Fruit fly (Drosophila melanogaster) whole organism, wandering third instar larva: ENCODE data around the gene CG31016.

Experiments
- CG9705 ChIP-seq: fragments of 200-800 bp; sonication (Bioruptor generic); optimal IDR thresholded peaks from 2 replicates; lab custom pipeline; 2018; ENCODE audit warnings: missing biosample characterization, mild to moderate bottlenecking, missing genetic modification characterization
- Dfd ChIP-seq: fragments of >200 bp; optimal IDR thresholded peaks from 2 replicates; lab custom pipeline; 2017; ENCODE audit warnings: missing biosample characterization, missing genetic modification characterization
- Hnf4 ChIP-seq: fragments of 200-800 bp; sonication (Bioruptor generic); optimal IDR thresholded peaks from 2 replicates; lab custom pipeline; 2016; ENCODE audit warnings: missing biosample characterization, mild to moderate bottlenecking, missing genetic modification characterization
- Hr78 ChIP-seq: fragments of >200 bp; optimal IDR thresholded peaks from 2 replicates; lab custom pipeline; 2017; ENCODE audit warnings: missing biosample characterization, missing genetic modification characterization
- Myc ChIP-seq: fragments of >200 bp; optimal IDR thresholded peaks from 2 replicates; lab custom pipeline; 2017
- N ChIP-seq: fragments of >200 bp; optimal IDR thresholded peaks from 2 replicates; lab custom pipeline; 2018; ENCODE audit warnings: missing biosample characterization, missing external identifiers, missing genetic modification characterization
- Rel ChIP-seq, 2 experiments: fragments of 200-800 bp; sonication (Bioruptor generic) in 1 of 2; optimal IDR thresholded peaks; 2 replicates in 1 of 2; 3 replicates in 1 of 2; lab custom pipeline; 2016 to 2019; ENCODE audit warnings: mild to moderate bottlenecking in 2 of 2, missing biosample characterization in 2 of 2, missing genetic modification characterization in 2 of 2, moderate library complexity in 1 of 2
- Vsx2 ChIP-seq: fragments of 200-300, 225-300 bp; sonication (Bioruptor generic); optimal IDR thresholded peaks from 2 replicates; lab custom pipeline; 2018; ENCODE audit warnings: missing biosample characterization, missing genetic modification characterization; ENCODE audit not compliant: partially characterized antibody
- br ChIP-seq: fragments of 200-800 bp; sonication (Bioruptor generic); optimal IDR thresholded peaks from 2 replicates; lab custom pipeline; 2016; ENCODE audit warnings: missing biosample characterization, missing genetic modification characterization
- fru ChIP-seq: fragments of 200-800 bp; sonication (Bioruptor generic); optimal IDR thresholded peaks from 3 replicates; lab custom pipeline; 2016; ENCODE audit warnings: missing biosample characterization, mild to moderate bottlenecking, missing genetic modification characterization
- psq ChIP-seq: fragments of 200-800 bp; sonication (Bioruptor generic); optimal IDR thresholded peaks from 3 replicates; lab custom pipeline; 2017; ENCODE audit warnings: missing biosample characterization, mild to moderate bottlenecking, missing genetic modification characterization, moderate library complexity
- sv ChIP-seq: fragments of 200-800 bp; sonication (Bioruptor generic); optimal IDR thresholded peaks from 3 replicates; lab custom pipeline; 2016; ENCODE audit warnings: missing biosample characterization, missing genetic modification characterization
- tai ChIP-seq: sonication (Bioruptor generic); optimal IDR thresholded peaks from 2 replicates; lab custom pipeline; 2016; ENCODE audit warnings: missing biosample characterization, missing genetic modification characterization
- woc ChIP-seq: sonication (Bioruptor generic); optimal IDR thresholded peaks from 2 replicates; lab custom pipeline; 2016; ENCODE audit warnings: missing biosample characterization, mild to moderate bottlenecking, missing genetic modification characterization

dm6 chr3R:30563260-30564080, 42.5 kb upstream of the CG31016 start:
- TF ChIP-seq br (GFP tag; lab: Kevin White, UChicago), result no peak
- no peak for TF ChIP-seq Vsx2 (GFP tag; lab: Kevin White, UChicago)
- TF ChIP-seq Dfd (GFP tag; lab: Kevin White, UChicago), result no peak
- no peak for TF ChIP-seq psq
- no peak for TF ChIP-seq Myc (lab: Kevin White, UChicago)
- no peak for TF ChIP-seq Hr78
- peak; percentile 14 for TF ChIP-seq tai
- no peak for TF ChIP-seq N (GFP tag; lab: Kevin White, UChicago)
- no peak for TF ChIP-seq sv (GFP tag; lab: Kevin White, UChicago)
- TF ChIP-seq CG9705 (GFP tag; lab: Kevin White, UChicago), result no peak
- no peak for TF ChIP-seq fru
- TF ChIP-seq woc, result no peak
- no peak for TF ChIP-seq Hnf4
- TF ChIP-seq Rel (GFP tag; optimal IDR thresholded peaks at IDR 0.05; lab: Kevin White, UChicago), result no peak
- TF ChIP-seq Rel (tag; optimal IDR thresholded peaks at IDR 0.05; lab: Kevin White, UChicago), result no peak
